Fruit fly (Drosophila melanogaster) whole organism: ENCODE data around the gene flip.

ENCODE experiments used
- CG8478 ChIP-seq: fragments of >200 bp; optimal IDR thresholded peaks from 2 replicates; lab custom pipeline; 2018; ENCODE audit warnings: inconsistent platforms
- Dll ChIP-seq: fragments of >200 bp; optimal IDR thresholded peaks from 2 replicates; lab custom pipeline; 2017
- EcR ChIP-seq, 2 experiments: fragments of >200 bp; optimal IDR thresholded peaks; 2 replicates each; lab custom pipeline; 2017; ENCODE audit warnings: missing biosample characterization in 2 of 2, missing genetic modification characterization in 2 of 2, missing genetic modification reagents in 2 of 2
- pan ChIP-seq: fragments of >200 bp; optimal IDR thresholded peaks from 2 replicates; lab custom pipeline; 2017
- psq ChIP-seq: fragments of >200 bp; optimal IDR thresholded peaks from 2 replicates; lab custom pipeline; 2017
- usp ChIP-seq: fragments of >200 bp; optimal IDR thresholded peaks from 2 replicates; lab custom pipeline; 2017; ENCODE audit warnings: missing biosample characterization, missing genetic modification characterization, mixed read lengths

The flip gene

dm6 chr3R:4228426-4228825, 49.3 kb downstream of the flip start:
- TF ChIP-seq pan: no peak
- TF ChIP-seq EcR (GFP tag; optimal IDR thresholded peaks at IDR 0.05; lab: Kevin White, UChicago): no peak
- no peak for TF ChIP-seq psq (lab: Kevin White, UChicago)
- no peak for TF ChIP-seq CG8478 (lab: Kevin White, UChicago)
- TF ChIP-seq usp: no peak
- no peak for TF ChIP-seq Dll

dm6 chr3R:4220780-4221179, 56.9 kb downstream of the flip start:
- TF ChIP-seq EcR (GFP tag; optimal IDR thresholded peaks at IDR 0.05; lab: Kevin White, UChicago) (no peak), usp (no peak), pan (no peak), Dll (no peak), CG8478 (lab: Kevin White, UChicago) (no peak), psq (lab: Kevin White, UChicago) (no peak)

dm6 chr3R:4220030-4220429, 57.7 kb downstream of the flip start, which contains the start of gene CG31516:
TSS of gene CG31516 (minus strand) at chr3R:4220130.
- TF ChIP-seq psq (lab: Kevin White, UChicago) (no peak), usp (no peak), Dll (no peak), CG8478 (lab: Kevin White, UChicago) (no peak), pan (no peak), EcR (GFP tag; optimal IDR thresholded peaks at IDR 0.05; lab: Kevin White, UChicago) (no peak)
